Fruit fly (Drosophila melanogaster): ENCODE data around the gene RhoGAP93B.

RhoGAP93B gene

dm6 chr3R:21111964-21112740, 14.5 kb upstream of the RhoGAP93B start:
- TF ChIP-seq rgr (GFP tag; optimal IDR thresholded peaks at IDR 0.05), result peak; percentile 47
- peak; percentile 22 for TF ChIP-seq CG32264 (GFP tag; optimal IDR thresholded peaks at IDR 0.05)
- no peak for TF ChIP-seq sv (GFP tag; optimal IDR thresholded peaks at IDR 0.05)
- TF ChIP-seq jim (GFP tag; optimal IDR thresholded peaks at IDR 0.05), result no peak
- TF ChIP-seq lola (GFP tag; optimal IDR thresholded peaks at IDR 0.05), result no peak
- TF ChIP-seq Sp1 (GFP tag; optimal IDR thresholded peaks at IDR 0.05), result peak; percentile 41
- TF ChIP-seq pan (optimal IDR thresholded peaks at IDR 0.05), result no peak
- TF ChIP-seq Dif (GFP tag; optimal IDR thresholded peaks at IDR 0.05; ENCODE audit: partially characterized antibody), result peak; percentile 54
- peak; percentile 25 for TF ChIP-seq fru (GFP tag; optimal IDR thresholded peaks at IDR 0.05)
- no peak for TF ChIP-seq Mio (GFP tag; optimal IDR thresholded peaks at IDR 0.05)
- no peak for TF ChIP-seq Rel (GFP tag; optimal IDR thresholded peaks at IDR 0.05)
- TF ChIP-seq Rel (tag; optimal IDR thresholded peaks at IDR 0.05), result peak; percentile 12
- TF ChIP-seq N (GFP tag; optimal IDR thresholded peaks at IDR 0.05), result no peak
- peak; percentile 51 for TF ChIP-seq h (GFP tag; optimal IDR thresholded peaks at IDR 0.05)
- peak; percentile 61 for TF ChIP-seq sage (GFP tag; optimal IDR thresholded peaks at IDR 0.05)
- peak; percentile 19 for TF ChIP-seq Hnf4 (GFP tag; optimal IDR thresholded peaks at IDR 0.05)
- peak; percentile 42 for TF ChIP-seq woc (GFP tag; optimal IDR thresholded peaks at IDR 0.05)
- no peak for TF ChIP-seq Vsx2 (GFP tag; optimal IDR thresholded peaks at IDR 0.05; ENCODE audit: partially characterized antibody)
- no peak for TF ChIP-seq brk (GFP tag; optimal IDR thresholded peaks at IDR 0.05)
- TF ChIP-seq br (GFP tag; optimal IDR thresholded peaks at IDR 0.05), result peak; percentile 23
- TF ChIP-seq HLH106 (tag; optimal IDR thresholded peaks at IDR 0.05), result peak; percentile 55
- TF ChIP-seq OdsH (GFP tag; optimal IDR thresholded peaks at IDR 0.05), result peak; percentile 59
- peak; percentile 36 for TF ChIP-seq ey (GFP tag; optimal IDR thresholded peaks at IDR 0.05)
- TF ChIP-seq dl (GFP tag; optimal IDR thresholded peaks at IDR 0.05; ENCODE audit: insufficient read depth in 1 of 2, partially characterized antibody in 2 of 2), result peak; percentile 51 to 52
- TF ChIP-seq Hr83 (GFP tag; optimal IDR thresholded peaks at IDR 0.05; ENCODE audit: poor library complexity, severe bottlenecking), result no peak
- TF ChIP-seq psq (GFP tag; optimal IDR thresholded peaks at IDR 0.05), result peak; percentile 1
- TF ChIP-seq foxo (GFP tag; optimal IDR thresholded peaks at IDR 0.05), result peak in 1 of 2 experiments; percentile 19

dm6 chr3R:21111046-21111480, 13.4 kb upstream of the RhoGAP93B start, which contains the start of gene Rab11:
TSS of gene Rab11 (plus strand) at chr3R:21111408.
- TF ChIP-seq Hr78 (GFP tag; optimal IDR thresholded peaks at IDR 0.05), result no peak
- no peak for TF ChIP-seq brk (GFP tag; optimal IDR thresholded peaks at IDR 0.05)
- peak in 1 of 2 experiments; percentile 70 for TF ChIP-seq foxo (GFP tag; optimal IDR thresholded peaks at IDR 0.05)
- no peak for TF ChIP-seq Mio (GFP tag; optimal IDR thresholded peaks at IDR 0.05)
- TF ChIP-seq fru (GFP tag; optimal IDR thresholded peaks at IDR 0.05), result peak; percentile 42
- TF ChIP-seq jim (GFP tag; optimal IDR thresholded peaks at IDR 0.05), result no peak
- peak; percentile 63 for TF ChIP-seq rgr (GFP tag; optimal IDR thresholded peaks at IDR 0.05)
- no peak for TF ChIP-seq Vsx2 (GFP tag; optimal IDR thresholded peaks at IDR 0.05; ENCODE audit: partially characterized antibody)
- TF ChIP-seq Rel (GFP tag; optimal IDR thresholded peaks at IDR 0.05), result no peak
- no peak for TF ChIP-seq Rel (tag; optimal IDR thresholded peaks at IDR 0.05)
- TF ChIP-seq N (GFP tag; optimal IDR thresholded peaks at IDR 0.05), result no peak
- peak; percentile 35 for TF ChIP-seq ey (GFP tag; optimal IDR thresholded peaks at IDR 0.05)
- TF ChIP-seq CG9705 (GFP tag; optimal IDR thresholded peaks at IDR 0.05), result peak; percentile 63
- TF ChIP-seq usp (GFP tag; optimal IDR thresholded peaks at IDR 0.05), result no peak
- TF ChIP-seq woc (GFP tag; optimal IDR thresholded peaks at IDR 0.05), result peak; percentile 81
- peak; percentile 70 for TF ChIP-seq h (GFP tag; optimal IDR thresholded peaks at IDR 0.05)
- no peak for TF ChIP-seq pan (optimal IDR thresholded peaks at IDR 0.05)
- peak; percentile 75 for TF ChIP-seq Jra (GFP tag; optimal IDR thresholded peaks at IDR 0.05)
- TF ChIP-seq dl (GFP tag; optimal IDR thresholded peaks at IDR 0.05; ENCODE audit: insufficient read depth in 1 of 2, partially characterized antibody in 2 of 2), result no peak
- peak; percentile 61 for TF ChIP-seq HLH106 (tag; optimal IDR thresholded peaks at IDR 0.05)
- no peak for TF ChIP-seq sv (GFP tag; optimal IDR thresholded peaks at IDR 0.05)
- TF ChIP-seq Myc (optimal IDR thresholded peaks at IDR 0.05), result peak; percentile 49
- peak; percentile 29 for TF ChIP-seq psq (GFP tag; optimal IDR thresholded peaks at IDR 0.05)
- peak; percentile 41 for TF ChIP-seq dsf (GFP tag; optimal IDR thresholded peaks at IDR 0.05; ENCODE audit: borderline replicate concordance)
- no peak for TF ChIP-seq Dif (GFP tag; optimal IDR thresholded peaks at IDR 0.05; ENCODE audit: partially characterized antibody)
- peak; percentile 39 for TF ChIP-seq Sp1 (GFP tag; optimal IDR thresholded peaks at IDR 0.05)
- TF ChIP-seq Dfd (GFP tag; optimal IDR thresholded peaks at IDR 0.05), result no peak
- no peak for TF ChIP-seq lola (GFP tag; optimal IDR thresholded peaks at IDR 0.05)
- TF ChIP-seq sage (GFP tag; optimal IDR thresholded peaks at IDR 0.05), result no peak
- TF ChIP-seq Hr83 (GFP tag; optimal IDR thresholded peaks at IDR 0.05; ENCODE audit: poor library complexity, severe bottlenecking), result peak; percentile 56
- peak; percentile 37 for TF ChIP-seq br (GFP tag; optimal IDR thresholded peaks at IDR 0.05)
- no peak for TF ChIP-seq CG32264 (GFP tag; optimal IDR thresholded peaks at IDR 0.05)
- no peak for TF ChIP-seq dmrt93B (GFP tag; optimal IDR thresholded peaks at IDR 0.05)
- TF ChIP-seq Hnf4 (GFP tag; optimal IDR thresholded peaks at IDR 0.05), result peak; percentile 58
- no peak for TF ChIP-seq GATAd (GFP tag; optimal IDR thresholded peaks at IDR 0.05)
- TF ChIP-seq OdsH (GFP tag; optimal IDR thresholded peaks at IDR 0.05), result peak; percentile 44
- no peak for TF ChIP-seq CrebA (GFP tag; optimal IDR thresholded peaks at IDR 0.05; ENCODE audit: borderline replicate concordance)
- no peak for TF ChIP-seq Abd-B (GFP tag; optimal IDR thresholded peaks at IDR 0.05)
- TF ChIP-seq tai (GFP tag; optimal IDR thresholded peaks at IDR 0.05), result no peak
